Fruit fly (Drosophila melanogaster) whole organism, embryonic: ENCODE results near the gene CG10194.

Experiments used
- Asciz ChIP-seq: fragments of 200-800 bp; sonication (Bioruptor generic); optimal IDR thresholded peaks from 2 replicates; lab custom pipeline; 2017; ENCODE audit warnings: missing biosample characterization, mild to moderate bottlenecking, missing genetic modification characterization, missing genetic modification reagents
- Blimp-1 ChIP-seq: fragments of 200-800 bp; sonication (Bioruptor generic); optimal IDR thresholded peaks from 3 replicates; lab custom pipeline; 2018; ENCODE audit warnings: missing biosample characterization, missing genetic modification characterization, mild to moderate bottlenecking, moderate library complexity, missing genetic modification reagents
- CG10147 ChIP-seq: fragments of 200-800 bp; sonication (Bioruptor generic); optimal IDR thresholded peaks from 2 replicates; lab custom pipeline; 2019; ENCODE audit warnings: missing biosample characterization, mild to moderate bottlenecking, missing genetic modification characterization, moderate library complexity
- CG10274 ChIP-seq: fragments of 200-800 bp; sonication (Bioruptor generic); optimal IDR thresholded peaks from 3 replicates; lab custom pipeline; 2017; ENCODE audit warnings: missing biosample characterization, mild to moderate bottlenecking, missing genetic modification characterization
- CG10431 ChIP-seq: fragments of 200-800 bp; sonication (Bioruptor generic); optimal IDR thresholded peaks from 3 replicates; lab custom pipeline; 2018; ENCODE audit warnings: missing biosample characterization, mild to moderate bottlenecking, missing genetic modification characterization
- CG11398 ChIP-seq: fragments of 200-800 bp; sonication (Bioruptor generic); optimal IDR thresholded peaks from 2 replicates; lab custom pipeline; 2016; ENCODE audit warnings: missing biosample characterization, missing genetic modification characterization
- CG15601 ChIP-seq: fragments of 200-800 bp; sonication (Bioruptor generic); optimal IDR thresholded peaks from 3 replicates; lab custom pipeline; 2019; ENCODE audit warnings: missing biosample characterization, mild to moderate bottlenecking, missing genetic modification characterization, moderate library complexity
- CG16815 ChIP-seq: fragments of 200-800 bp; sonication (Bioruptor generic); optimal IDR thresholded peaks from 3 replicates; lab custom pipeline; 2017; ENCODE audit warnings: missing biosample characterization, mild to moderate bottlenecking, missing genetic modification characterization
- CG17912 ChIP-seq: fragments of 200-800 bp; sonication (Bioruptor generic); optimal IDR thresholded peaks from 2 replicates; lab custom pipeline; 2018; ENCODE audit warnings: missing biosample characterization, mild to moderate bottlenecking, missing genetic modification characterization
- CG18011 ChIP-seq: fragments of 200-800 bp; sonication (Bioruptor generic); optimal IDR thresholded peaks from 2 replicates; lab custom pipeline; 2017; ENCODE audit warnings: missing biosample characterization, missing genetic modification characterization, mild to moderate bottlenecking, moderate library complexity, missing genotype
- CG18262 ChIP-seq: fragments of 200-800 bp; optimal IDR thresholded peaks from 3 replicates; lab custom pipeline; 2019; ENCODE audit warnings: missing biosample characterization, mild to moderate bottlenecking, missing genetic modification characterization, moderate library complexity
- CG3163 ChIP-seq: fragments of 200-800 bp; sonication (Bioruptor generic); optimal IDR thresholded peaks from 3 replicates; lab custom pipeline; 2016; ENCODE audit warnings: missing biosample characterization, missing genetic modification characterization
- CG32767 ChIP-seq: fragments of 200-800 bp; sonication (Bioruptor generic); IDR thresholded peaks from 2 replicates; pipeline ENCODE4 v1.3.6; 2022; ENCODE audit warnings: missing biosample characterization, missing genetic modification characterization
- CG3407 ChIP-seq: fragments of 200-800 bp; sonication (Bioruptor generic); optimal IDR thresholded peaks from 2 replicates; lab custom pipeline; 2018; ENCODE audit warnings: missing biosample characterization, mild to moderate bottlenecking, missing genetic modification characterization
- CG6654 ChIP-seq: fragments of 200-800 bp; sonication (Bioruptor generic); optimal IDR thresholded peaks from 2 replicates; lab custom pipeline; 2017; ENCODE audit warnings: missing biosample characterization, mild to moderate bottlenecking, missing genetic modification characterization
- CG7556 ChIP-seq: fragments of 200-800 bp; sonication (Bioruptor generic); optimal IDR thresholded peaks from 2 replicates; lab custom pipeline; 2017; ENCODE audit warnings: missing biosample characterization, mild to moderate bottlenecking, missing genetic modification characterization
- CG8388 ChIP-seq: fragments of 200-800 bp; sonication (Bioruptor generic); optimal IDR thresholded peaks from 2 replicates; lab custom pipeline; 2019; ENCODE audit warnings: missing biosample characterization, mild to moderate bottlenecking, missing genetic modification characterization, moderate library complexity
- CG8478 ChIP-seq: fragments of >200 bp; optimal IDR thresholded peaks from 2 replicates; lab custom pipeline; 2018
- CG9876 ChIP-seq: fragments of 200-800 bp; sonication (Bioruptor generic); optimal IDR thresholded peaks from 2 replicates; lab custom pipeline; 2016; ENCODE audit warnings: missing biosample characterization, missing genetic modification characterization
- Eip74EF ChIP-seq, 2 experiments: fragments of 200-800 bp in 1 of 2; fragments of >200 bp in 1 of 2; sonication (Bioruptor generic) in 1 of 2; optimal IDR thresholded peaks; 2 replicates each; lab custom pipeline; 2017 to 2019; ENCODE audit warnings: missing biosample characterization in 2 of 2, missing genetic modification characterization in 2 of 2, mild to moderate bottlenecking in 1 of 2, moderate library complexity in 1 of 2
- H15 ChIP-seq: fragments of 200-800 bp; sonication (Bioruptor generic); IDR thresholded peaks from 3 replicates; pipeline ENCODE4 v1.3.6; 2022; ENCODE audit warnings: missing biosample characterization, missing genetic modification characterization
- HHEX ChIP-seq: fragments of 200-800 bp; sonication (Bioruptor generic); optimal IDR thresholded peaks from 3 replicates; lab custom pipeline; 2017; ENCODE audit warnings: missing biosample characterization, mild to moderate bottlenecking, missing genetic modification characterization, missing genetic modification reagents
- HLH54F ChIP-seq: fragments of 200-800 bp; sonication (Bioruptor generic); optimal IDR thresholded peaks from 3 replicates; lab custom pipeline; 2016; ENCODE audit warnings: missing biosample characterization, missing genetic modification characterization
- Kr ChIP-seq: fragments of 200-800 bp; sonication (Bioruptor generic); optimal IDR thresholded peaks from 2 replicates; lab custom pipeline; 2017; ENCODE audit warnings: missing biosample characterization, mild to moderate bottlenecking, missing genetic modification characterization
- NFAT ChIP-seq: fragments of 200-800 bp; sonication (Bioruptor generic); IDR thresholded peaks from 2 replicates; pipeline ENCODE4 v1.3.6; 2022; ENCODE audit warnings: missing biosample characterization, missing genetic modification characterization
- PHDP ChIP-seq: fragments of 200-800 bp; sonication (Bioruptor generic); optimal IDR thresholded peaks from 3 replicates; lab custom pipeline; 2018; ENCODE audit warnings: missing biosample characterization, mild to moderate bottlenecking, missing genetic modification characterization, moderate library complexity
- Xbp1 ChIP-seq: fragments of 200-800 bp; sonication (Bioruptor generic); optimal IDR thresholded peaks from 3 replicates; lab custom pipeline; 2016; ENCODE audit warnings: missing biosample characterization, mild to moderate bottlenecking, missing genetic modification characterization
- br ChIP-seq: fragments of >200 bp; optimal IDR thresholded peaks from 2 replicates; lab custom pipeline; 2017
- bsh ChIP-seq, 2 experiments: fragments of 200-800 bp; sonication (Bioruptor generic); optimal IDR thresholded peaks; 2 replicates each; lab custom pipeline; 2017 to 2018; ENCODE audit warnings: mild to moderate bottlenecking in 2 of 2, missing biosample characterization in 2 of 2, missing genetic modification characterization in 2 of 2, moderate library complexity in 1 of 2
- croc ChIP-seq: fragments of 200-800 bp; sonication (Bioruptor generic); conservative IDR thresholded peaks from 3 replicates; pipeline ENCODE4 v1.3.6; 2022; ENCODE audit warnings: missing biosample characterization, missing genetic modification characterization
- dmrt11E ChIP-seq: fragments of 200-800 bp; sonication (Bioruptor generic); optimal IDR thresholded peaks from 3 replicates; lab custom pipeline; 2018; ENCODE audit warnings: missing biosample characterization, mild to moderate bottlenecking, missing genetic modification characterization, moderate library complexity
- dmrt99B ChIP-seq: fragments of 200-800 bp; sonication (Bioruptor generic); optimal IDR thresholded peaks from 2 replicates; lab custom pipeline; 2018; ENCODE audit warnings: missing biosample characterization, mild to moderate bottlenecking, missing genetic modification characterization, moderate library complexity
- emc ChIP-seq: fragments of 200-800 bp; sonication (Bioruptor generic); optimal IDR thresholded peaks from 2 replicates; lab custom pipeline; 2016; ENCODE audit warnings: missing biosample characterization, missing genetic modification characterization
- gcm ChIP-seq: fragments of 200-800 bp; sonication (Bioruptor generic); optimal IDR thresholded peaks from 2 replicates; lab custom pipeline; 2019; ENCODE audit warnings: missing biosample characterization, mild to moderate bottlenecking, missing genetic modification characterization, moderate library complexity
- gcm2 ChIP-seq: fragments of 200-800 bp; sonication (Bioruptor generic); optimal IDR thresholded peaks from 2 replicates; lab custom pipeline; 2016; ENCODE audit warnings: missing biosample characterization, missing genetic modification characterization
- gem ChIP-seq: fragments of 200-800 bp; sonication (Bioruptor generic); optimal IDR thresholded peaks from 2 replicates; lab custom pipeline; 2019; ENCODE audit warnings: missing biosample characterization, mild to moderate bottlenecking, missing genetic modification characterization, moderate library complexity
- gfzf ChIP-seq: fragments of 200-800 bp; sonication (Bioruptor generic); optimal IDR thresholded peaks from 2 replicates; lab custom pipeline; 2016; ENCODE audit warnings: missing biosample characterization, mild to moderate bottlenecking, missing genetic modification characterization, moderate library complexity
- lola ChIP-seq, 3 experiments: fragments of >200 bp in 2 of 3; fragments of 200-800 bp in 1 of 3; sonication (Bioruptor generic) in 1 of 3; optimal IDR thresholded peaks; 2 replicates each; lab custom pipeline; 2017 to 2019; ENCODE audit warnings: missing biosample characterization in 3 of 3, missing genetic modification characterization in 3 of 3, mild to moderate bottlenecking in 1 of 3, moderate library complexity in 1 of 3
- lov ChIP-seq, 2 experiments: fragments of 200-800 bp in 1 of 2; fragments of >200 bp in 1 of 2; sonication (Bioruptor generic) in 1 of 2; IDR thresholded peaks in 1 of 2; optimal IDR thresholded peaks in 1 of 2; 2 replicates in 1 of 2; 3 replicates in 1 of 2; pipeline versions ENCODE4 v1.3.6 to Lab custom; 2017 to 2022; ENCODE audit warnings: missing biosample characterization in 1 of 2, missing genetic modification characterization in 1 of 2
- luna ChIP-seq: fragments of 200-800 bp; sonication (Bioruptor generic); optimal IDR thresholded peaks from 2 replicates; lab custom pipeline; 2016; ENCODE audit warnings: missing biosample characterization, missing genetic modification characterization
- org-1 ChIP-seq: fragments of 200-800 bp; sonication (Bioruptor generic); optimal IDR thresholded peaks from 2 replicates; lab custom pipeline; 2017; ENCODE audit warnings: missing biosample characterization, missing genetic modification characterization
- p53 ChIP-seq: fragments of 200-800 bp; sonication (Bioruptor generic); optimal IDR thresholded peaks from 2 replicates; lab custom pipeline; 2016; ENCODE audit warnings: missing biosample characterization, missing genetic modification characterization
- pnt ChIP-seq: fragments of 200-800 bp; sonication (Bioruptor generic); optimal IDR thresholded peaks from 3 replicates; lab custom pipeline; 2016; ENCODE audit warnings: missing biosample characterization, missing genetic modification characterization
- pum ChIP-seq: fragments of 200-800 bp; sonication (Bioruptor generic); optimal IDR thresholded peaks from 2 replicates; lab custom pipeline; 2016; ENCODE audit warnings: missing biosample characterization, missing genetic modification characterization
- ranshi ChIP-seq: fragments of 200-800 bp; sonication (Bioruptor generic); IDR thresholded peaks from 2 replicates; pipeline ENCODE4 v1.3.6; 2022; ENCODE audit warnings: missing biosample characterization, missing genetic modification characterization
- rib ChIP-seq: fragments of 200-800 bp; sonication (Bioruptor generic); IDR thresholded peaks from 2 replicates; pipeline ENCODE4 v1.3.6; 2022; ENCODE audit warnings: missing biosample characterization, missing genetic modification characterization
- so ChIP-seq: fragments of 200-800 bp; sonication (Bioruptor generic); IDR thresholded peaks from 3 replicates; pipeline ENCODE4 v1.3.6; 2022; ENCODE audit warnings: missing biosample characterization, missing genetic modification characterization
- tio ChIP-seq: fragments of 200-800 bp; sonication (Bioruptor generic); optimal IDR thresholded peaks from 2 replicates; lab custom pipeline; 2017; ENCODE audit warnings: missing biosample characterization, missing genetic modification characterization, inconsistent platforms
- vfl ChIP-seq: fragments of 200-800 bp; sonication (Bioruptor generic); optimal IDR thresholded peaks from 2 replicates; lab custom pipeline; 2016; ENCODE audit warnings: missing biosample characterization, missing genetic modification characterization
- yki ChIP-seq: fragments of >200 bp; optimal IDR thresholded peaks from 3 replicates; lab custom pipeline; 2018

Gene CG10194

dm6 chr2L:19528308-19528707, 38.4 kb upstream of the CG10194 start (continued):
- TF ChIP-seq br (lab: Kevin White, UChicago) (no peak), rib (peak; percentile 98), Kr (no peak), CG10274 (GFP tag; lab: Kevin White, UChicago) (peak; percentile 86), CG8478 (lab: Kevin White, UChicago) (no peak), yki (lab: Kevin White, UChicago) (no peak), p53 (GFP tag; lab: Kevin White, UChicago) (peak; percentile 29), dmrt99B (tag; lab: Kevin White, UChicago) (peak; percentile 93), CG10431 (GFP tag; lab: Kevin White, UChicago) (peak; percentile 15), CG16815 (GFP tag; lab: Kevin White, UChicago) (peak; percentile 85), CG6654 (GFP tag; lab: Kevin White, UChicago) (peak; percentile 71), CG32767 (GFP tag; lab: Robert Waterston, UW) (peak; percentile 93), vfl (peak; percentile 95), CG11398 (GFP tag; lab: Kevin White, UChicago) (peak; percentile 88), gcm (GFP tag; lab: Kevin White, UChicago) (peak; percentile 86), croc (GFP tag; lab: Robert Waterston, UW) (peak; percentile 63; the same call in 2 of the 3 replicates), gcm2 (GFP tag; lab: Kevin White, UChicago) (peak; percentile 87), CG3163 (peak; percentile 97), emc (peak; percentile 94), dmrt11E (tag; lab: Kevin White, UChicago) (peak; percentile 64), CG3407 (GFP tag; lab: Kevin White, UChicago) (peak; percentile 69), HHEX (GFP tag; lab: Kevin White, UChicago) (peak; percentile 97), CG15601 (tag; lab: Kevin White, UChicago) (peak; percentile 68), HLH54F (GFP tag; lab: Kevin White, UChicago) (peak; percentile 96), ranshi (GFP tag; lab: Robert Waterston, UW) (peak; percentile 96), luna (peak; percentile 94), tio (GFP tag; lab: Kevin White, UChicago) (no peak), so (GFP tag; lab: Robert Waterston, UW) (peak; percentile 95), PHDP (tag; lab: Kevin White, UChicago) (peak; percentile 98), NFAT (peak; percentile 97), org-1 (GFP tag; lab: Kevin White, UChicago) (peak; percentile 95), CG18262 (tag; lab: Kevin White, UChicago) (peak; percentile 83), bsh (GFP tag; optimal IDR thresholded peaks at IDR 0.05; lab: Kevin White, UChicago) (peak; percentile 88 to 96), H15 (peak; percentile 93), Xbp1 (peak; percentile 92), Eip74EF (GFP tag; optimal IDR thresholded peaks at IDR 0.05; lab: Kevin White, UChicago) (peak in 1 of 2 experiments; percentile 88), lov (optimal IDR thresholded peaks at IDR 0.05; lab: Kevin White, UChicago) (no peak), lov (GFP tag; IDR thresholded peaks at IDR 0.05; lab: Robert Waterston, UW) (peak; percentile 80; the same call in 2 of the 3 replicates), gfzf (no peak), pnt (peak; percentile 62), CG17912 (GFP tag; lab: Kevin White, UChicago) (peak; percentile 25), lola (GFP tag; optimal IDR thresholded peaks at IDR 0.05; lab: Kevin White, UChicago) (peak in 1 of 3 experiments; percentile 53), CG18011 (GFP tag; lab: Kevin White, UChicago) (peak; percentile 87), CG9876 (GFP tag; lab: Kevin White, UChicago) (peak; percentile 90), Asciz (peak; percentile 80), gem (tag; lab: Kevin White, UChicago) (peak; percentile 97), Blimp-1 (GFP tag; lab: Kevin White, UChicago) (peak; percentile 82), CG7556 (GFP tag; lab: Kevin White, UChicago) (peak; percentile 95), CG10147 (GFP tag; lab: Kevin White, UChicago) (peak; percentile 98), CG8388 (GFP tag; lab: Kevin White, UChicago) (peak; percentile 81), pum (GFP tag; lab: Kevin White, UChicago) (peak; percentile 72)
